Fruit fly (Drosophila melanogaster): Measurements from ENCODE around the gene Cp190.

Cp190 gene

dm6 chr3R:15222973-15223372 lies 52.1 kb downstream of the Cp190 start, which contains the start of gene Polr2G:
Gene Polr2G, minus strand, starts transcription at chr3R:15223180.
- TF ChIP-seq Sox15 (GFP tag; optimal IDR thresholded peaks at IDR 0.05) (no peak), OdsH (GFP tag; optimal IDR thresholded peaks at IDR 0.05) (no peak), Eip75B (GFP tag; optimal IDR thresholded peaks at IDR 0.05) (no peak), CG1621 (tag; optimal IDR thresholded peaks at IDR 0.05) (peak; percentile 4), Met (GFP tag; optimal IDR thresholded peaks at IDR 0.05) (no peak), vri (GFP tag; optimal IDR thresholded peaks at IDR 0.05) (no peak), fkh (GFP tag; optimal IDR thresholded peaks at IDR 0.05) (peak; percentile 75), CG6854 (GFP tag; optimal IDR thresholded peaks at IDR 0.05) (no peak), Sox14 (GFP tag; optimal IDR thresholded peaks at IDR 0.05) (no peak)

All from whole organism, prepupa.